Worm (Caenorhabditis elegans) whole organism, mixed stage, embryonic: Measurements from ENCODE around the gene C17G10.7.

Experiments
- ceh-83 ChIP-seq: fragments of 200-800 bp; sonication (Bioruptor generic); optimal IDR thresholded peaks from 2 replicates; lab custom pipeline; 2018; ENCODE audit warnings: mild to moderate bottlenecking, missing genetic modification characterization, missing compliant biosample characterization
- ces-1 ChIP-seq: fragments of 150-350 bp; optimal IDR thresholded peaks from 2 replicates; lab custom pipeline; 2014; ENCODE audit warnings: missing biosample characterization, missing genetic modification reagents, missing genetic modification characterization
- elt-3 ChIP-seq: fragments of 150-350 bp; optimal IDR thresholded peaks from 2 replicates; lab custom pipeline; 2014; ENCODE audit warnings: missing biosample characterization, missing genetic modification characterization
- lin-13 ChIP-seq: fragments of 150-350 bp; optimal IDR thresholded peaks from 2 replicates; lab custom pipeline; 2014; ENCODE audit warnings: missing biosample characterization, missing genetic modification characterization
- lin-32 ChIP-seq: fragments of 200-800 bp; sonication (Bioruptor generic); optimal IDR thresholded peaks from 2 replicates; lab custom pipeline; 2018; ENCODE audit warnings: mild to moderate bottlenecking, missing genetic modification characterization, missing compliant biosample characterization
- nhr-237 ChIP-seq: fragments of 150-350 bp; optimal IDR thresholded peaks from 2 replicates; lab custom pipeline; 2014; ENCODE audit warnings: missing biosample characterization, missing genetic modification characterization
- ztf-11 ChIP-seq: fragments of 150-350 bp; optimal IDR thresholded peaks from 2 replicates; lab custom pipeline; 2014; ENCODE audit warnings: missing biosample characterization, missing genetic modification characterization

- TF ChIP-seq lin-13 (no peak), ces-1 (GFP tag; lab: Kevin White, UChicago) (no peak), nhr-237 (tag; lab: Kevin White, UChicago) (no peak), lin-32 (GFP tag; lab: Kevin White, UChicago) (no peak), ceh-83 (no peak), ztf-11 (tag; lab: Kevin White, UChicago) (no peak), elt-3 (tag; lab: Kevin White, UChicago) (no peak)
These were observed 19.9 kb downstream of the C17G10.7 start for ce11 chrII:5587794-5588193.
